Worm (Caenorhabditis elegans): ENCODE data around the gene gbh-2.

Gene gbh-2

DNA sequence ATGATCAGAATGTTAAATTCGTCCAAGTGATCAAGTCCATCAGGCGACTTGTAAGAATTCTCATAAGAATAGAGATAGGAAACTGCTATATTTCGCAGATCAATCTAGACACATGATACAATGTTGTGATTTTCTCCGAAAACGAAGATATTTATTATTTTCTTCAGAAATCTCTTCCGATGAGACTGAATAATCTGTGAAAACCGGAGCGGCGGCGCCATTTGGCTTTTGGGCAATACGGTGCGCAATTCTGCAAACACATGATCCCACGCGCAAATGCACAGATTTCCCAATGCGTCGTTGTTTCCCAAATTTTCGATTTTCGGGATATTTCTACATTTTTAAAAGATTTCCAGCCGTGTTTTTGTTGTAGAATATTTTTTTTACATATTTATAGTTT is 43.5 kb upstream of the gbh-2 start:
- TF ChIP-seq elt-3 (tag; optimal IDR thresholded peaks at IDR 0.05) = no peak
- TF ChIP-seq elt-1 (tag; optimal IDR thresholded peaks at IDR 0.05; ENCODE audit: borderline replicate concordance, insufficient read depth) = no peak
- peak; percentile 34 for TF ChIP-seq lin-13 (tag; optimal IDR thresholded peaks at IDR 0.05)
- no peak for TF ChIP-seq cnd-1 (tag; optimal IDR thresholded peaks at IDR 0.05)
- TF ChIP-seq sem-2 (GFP tag; optimal IDR thresholded peaks at IDR 0.05) = no peak
- no peak for TF ChIP-seq drap-1 (GFP tag; optimal IDR thresholded peaks at IDR 0.05)
- no peak for TF ChIP-seq M03D4.4 (tag; optimal IDR thresholded peaks at IDR 0.05)
- no peak for TF ChIP-seq ztf-11 (tag; optimal IDR thresholded peaks at IDR 0.05)
- peak; percentile 78 for TF ChIP-seq unc-120 (tag; optimal IDR thresholded peaks at IDR 0.05; ENCODE audit: poor library complexity, severe bottlenecking)
- no peak for TF ChIP-seq snpc-4 (tag; optimal IDR thresholded peaks at IDR 0.05)
- TF ChIP-seq hlh-1 (tag; optimal IDR thresholded peaks at IDR 0.05) = peak; percentile 3
- TF ChIP-seq nhr-2 (tag; optimal IDR thresholded peaks at IDR 0.05) = no peak
- no peak for TF ChIP-seq bed-3 (GFP tag; optimal IDR thresholded peaks at IDR 0.05)
- TF ChIP-seq lin-32 (GFP tag; optimal IDR thresholded peaks at IDR 0.05) = peak; percentile 17
- no peak for TF ChIP-seq mab-5 (tag; optimal IDR thresholded peaks at IDR 0.05)
- no peak for TF ChIP-seq ceh-39 (tag; optimal IDR thresholded peaks at IDR 0.05)
- TF ChIP-seq ceh-43 (GFP tag; optimal IDR thresholded peaks at IDR 0.05) = no peak
- peak; percentile 47 for TF ChIP-seq nhr-237 (tag; optimal IDR thresholded peaks at IDR 0.05)
- TF ChIP-seq ceh-83 (GFP tag; optimal IDR thresholded peaks at IDR 0.05) = no peak
- TF ChIP-seq sptf-1 (tag; optimal IDR thresholded peaks at IDR 0.05) = no peak
- TF ChIP-seq unc-39 (tag; optimal IDR thresholded peaks at IDR 0.05) = no peak
- no peak for TF ChIP-seq pha-4 (tag; optimal IDR thresholded peaks at IDR 0.05)
- no peak for TF ChIP-seq zip-8 (tag; optimal IDR thresholded peaks at IDR 0.05)
- no peak for TF ChIP-seq mls-2 (tag; optimal IDR thresholded peaks at IDR 0.05)
- TF ChIP-seq nhr-76 (tag; optimal IDR thresholded peaks at IDR 0.05) = no peak
- TF ChIP-seq nhr-12 (tag; optimal IDR thresholded peaks at IDR 0.05) = no peak
- TF ChIP-seq unc-62 (GFP tag; optimal IDR thresholded peaks at IDR 0.05) = no peak
- peak; percentile 33 for TF ChIP-seq ham-2 (GFP tag; optimal IDR thresholded peaks at IDR 0.05)
- no peak for TF ChIP-seq blmp-1 (tag; optimal IDR thresholded peaks at IDR 0.05)
- peak; percentile 92 for TF ChIP-seq lsy-2 (tag; optimal IDR thresholded peaks at IDR 0.05)
- peak; percentile 73 for TF ChIP-seq mep-1 (tag; optimal IDR thresholded peaks at IDR 0.05)
- no peak for TF ChIP-seq nhr-28 (tag; optimal IDR thresholded peaks at IDR 0.05)
- TF ChIP-seq flh-1 (GFP tag; optimal IDR thresholded peaks at IDR 0.05) = no peak
- no peak for TF ChIP-seq tbx-8 (GFP tag; optimal IDR thresholded peaks at IDR 0.05)
- TF ChIP-seq ces-1 (GFP tag; optimal IDR thresholded peaks at IDR 0.05) = peak; percentile 4

DNA sequence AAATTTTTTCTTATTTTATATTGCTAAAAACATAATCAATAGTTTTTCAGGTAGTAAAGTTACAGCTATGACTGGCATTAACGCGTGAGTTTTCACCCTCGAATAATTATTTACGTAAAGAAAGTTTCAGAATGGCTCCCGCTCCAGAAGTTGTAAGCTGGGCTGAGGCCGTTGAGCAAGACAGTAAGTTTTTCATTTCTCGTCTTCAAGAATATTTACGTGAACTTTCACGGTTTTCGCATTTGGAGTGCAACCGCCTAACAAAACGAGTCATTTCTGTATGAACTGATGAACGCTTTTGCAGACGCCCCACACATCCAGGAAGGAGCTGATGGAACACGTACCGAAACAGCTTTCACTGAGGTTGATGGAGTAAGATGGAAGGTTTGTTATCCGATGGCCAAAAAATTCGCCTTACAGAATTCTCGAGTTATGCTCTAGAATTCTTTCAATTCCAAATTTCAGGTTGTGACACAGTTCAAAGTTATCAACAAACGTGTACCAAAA is 42.9 kb upstream of the gbh-2 start, which contains the start of gene eif-3.G:
eif-3.G (plus strand) TSS at position 51 of the 507 bp plus-strand sequence.
- no peak for TF ChIP-seq ceh-39 (tag; optimal IDR thresholded peaks at IDR 0.05)
- TF ChIP-seq zip-8 (tag; optimal IDR thresholded peaks at IDR 0.05) = no peak
- no peak for TF ChIP-seq elt-1 (tag; optimal IDR thresholded peaks at IDR 0.05; ENCODE audit: borderline replicate concordance, insufficient read depth)
- TF ChIP-seq ztf-11 (tag; optimal IDR thresholded peaks at IDR 0.05) = no peak
- TF ChIP-seq nhr-28 (tag; optimal IDR thresholded peaks at IDR 0.05) = no peak
- no peak for TF ChIP-seq unc-62 (GFP tag; optimal IDR thresholded peaks at IDR 0.05)
- no peak for TF ChIP-seq ham-2 (GFP tag; optimal IDR thresholded peaks at IDR 0.05)
- no peak for TF ChIP-seq M03D4.4 (tag; optimal IDR thresholded peaks at IDR 0.05)
- TF ChIP-seq snpc-4 (tag; optimal IDR thresholded peaks at IDR 0.05) = no peak
- no peak for TF ChIP-seq sptf-1 (tag; optimal IDR thresholded peaks at IDR 0.05)
- no peak for TF ChIP-seq sem-2 (GFP tag; optimal IDR thresholded peaks at IDR 0.05)
- no peak for TF ChIP-seq lsy-2 (tag; optimal IDR thresholded peaks at IDR 0.05)
- no peak for TF ChIP-seq mls-2 (tag; optimal IDR thresholded peaks at IDR 0.05)
- no peak for TF ChIP-seq nhr-237 (tag; optimal IDR thresholded peaks at IDR 0.05)
- no peak for TF ChIP-seq bed-3 (GFP tag; optimal IDR thresholded peaks at IDR 0.05)

DNA sequence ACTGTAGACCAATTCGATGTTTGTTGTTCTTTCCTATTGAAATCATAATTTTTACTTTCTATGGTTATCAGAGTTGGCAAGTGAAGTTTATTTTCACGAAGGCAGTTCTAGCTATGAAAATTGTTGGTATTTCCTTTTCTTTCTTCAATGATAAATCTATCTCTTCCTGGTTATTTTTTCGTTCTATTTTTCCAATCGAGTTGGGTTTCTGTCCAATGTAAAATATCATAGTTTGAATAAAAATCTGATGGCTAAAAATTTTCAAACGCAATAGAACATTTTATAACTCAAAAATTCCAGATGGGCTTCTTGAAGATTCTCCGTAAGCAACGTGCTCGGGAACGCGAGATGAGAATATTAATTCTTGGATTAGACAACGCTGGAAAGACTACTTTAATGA is 41.7 kb upstream of the gbh-2 start, which contains the start of gene evl-20:
evl-20 (plus strand) TSS at position 301 of the 400 bp plus-strand sequence.
- TF ChIP-seq bed-3 (GFP tag; optimal IDR thresholded peaks at IDR 0.05) (no peak), nhr-2 (tag; optimal IDR thresholded peaks at IDR 0.05) (no peak), hlh-1 (tag; optimal IDR thresholded peaks at IDR 0.05) (no peak), ceh-43 (GFP tag; optimal IDR thresholded peaks at IDR 0.05) (no peak), drap-1 (GFP tag; optimal IDR thresholded peaks at IDR 0.05) (no peak), M03D4.4 (tag; optimal IDR thresholded peaks at IDR 0.05) (no peak), elt-1 (tag; optimal IDR thresholded peaks at IDR 0.05; ENCODE audit: borderline replicate concordance, insufficient read depth) (no peak), nhr-237 (tag; optimal IDR thresholded peaks at IDR 0.05) (no peak), ceh-83 (GFP tag; optimal IDR thresholded peaks at IDR 0.05) (no peak), sptf-1 (tag; optimal IDR thresholded peaks at IDR 0.05) (no peak), nhr-28 (tag; optimal IDR thresholded peaks at IDR 0.05) (no peak), ham-2 (GFP tag; optimal IDR thresholded peaks at IDR 0.05) (no peak), mls-2 (tag; optimal IDR thresholded peaks at IDR 0.05) (no peak), mab-5 (tag; optimal IDR thresholded peaks at IDR 0.05) (no peak), ceh-39 (tag; optimal IDR thresholded peaks at IDR 0.05) (no peak), unc-39 (tag; optimal IDR thresholded peaks at IDR 0.05) (no peak), ces-1 (GFP tag; optimal IDR thresholded peaks at IDR 0.05) (no peak)
